Worm (Caenorhabditis elegans) whole organism, young adult: ENCODE results near the gene srw-51.

Experiments used
- B0019.2 ChIP-seq: fragments of 200-800 bp; sonication (Bioruptor generic); conservative IDR thresholded peaks from 2 replicates; pipeline ENCODE4 v1.3.6; 2022; ENCODE audit warnings: missing genetic modification reagents, missing genetic modification characterization, missing compliant biosample characterization
- B0261.1 ChIP-seq: sonication (generic microtip); optimal IDR thresholded peaks from 2 replicates; lab custom pipeline; 2016; ENCODE audit warnings: mild to moderate bottlenecking, missing genetic modification characterization, moderate library complexity, missing compliant biosample characterization
- C17E4.6 ChIP-seq: fragments of 200-800 bp; sonication (Bioruptor generic); IDR thresholded peaks from 2 replicates; pipeline ENCODE4 v1.3.6; 2022; ENCODE audit warnings: missing genetic modification reagents, missing genetic modification characterization, missing compliant biosample characterization
- F22D6.2 ChIP-seq: sonication (generic microtip); optimal IDR thresholded peaks from 2 replicates; lab custom pipeline; 2016; ENCODE audit warnings: mild to moderate bottlenecking, missing genetic modification characterization, missing compliant biosample characterization
- F23B12.7 ChIP-seq: sonication (generic microtip); optimal IDR thresholded peaks from 2 replicates; lab custom pipeline; 2017; ENCODE audit warnings: missing genetic modification characterization, mild to moderate bottlenecking, missing compliant biosample characterization, antibody characterized with exemption, moderate library complexity; ENCODE audit not compliant: insufficient read depth
- F37B4.10 ChIP-seq: fragments of 200-800 bp; sonication (Bioruptor generic); IDR thresholded peaks from 2 replicates; pipeline ENCODE4 v1.3.6; 2022; ENCODE audit warnings: missing genetic modification characterization, missing compliant biosample characterization
- Y56A3A.18 ChIP-seq: fragments of 200-800 bp; sonication (Bioruptor generic); IDR thresholded peaks from 2 replicates; pipeline ENCODE4 v1.3.6; 2022; ENCODE audit warnings: missing genetic modification reagents, missing genetic modification characterization, missing compliant biosample characterization
- Y79H2A.3 ChIP-seq: fragments of 200-800 bp; sonication (Bioruptor generic); conservative IDR thresholded peaks from 2 replicates; pipeline ENCODE4 v1.3.6; 2022; ENCODE audit warnings: missing genetic modification reagents, missing genetic modification characterization, missing compliant biosample characterization
- ZK185.1 ChIP-seq: sonication (generic microtip); optimal IDR thresholded peaks from 2 replicates; lab custom pipeline; 2016; ENCODE audit warnings: mild to moderate bottlenecking, missing genetic modification characterization, missing compliant biosample characterization; ENCODE audit not compliant: poor library complexity, severe bottlenecking
- akir-1 ChIP-seq: fragments of 200-800 bp; sonication (Bioruptor generic); optimal IDR thresholded peaks from 2 replicates; lab custom pipeline; 2018; ENCODE audit warnings: mild to moderate bottlenecking, missing genetic modification characterization, moderate library complexity, missing compliant biosample characterization
- ceh-27 ChIP-seq: fragments of 200-800 bp; sonication (Bioruptor generic); optimal IDR thresholded peaks from 2 replicates; lab custom pipeline; 2018; ENCODE audit warnings: mild to moderate bottlenecking, missing genetic modification characterization, moderate library complexity, missing compliant biosample characterization
- chd-7 ChIP-seq: sonication (generic microtip); optimal IDR thresholded peaks from 2 replicates; lab custom pipeline; 2016; ENCODE audit warnings: mild to moderate bottlenecking, missing genetic modification characterization, moderate library complexity, missing compliant biosample characterization
- dox-1 ChIP-seq: fragments of 200-800 bp; sonication (Bioruptor generic); IDR thresholded peaks from 2 replicates; pipeline ENCODE4 v1.3.6; 2022; ENCODE audit warnings: missing genetic modification reagents, missing genetic modification characterization, missing compliant biosample characterization
- dpl-1 ChIP-seq: fragments of 150-350 bp; optimal IDR thresholded peaks from 2 replicates; lab custom pipeline; 2014; ENCODE audit warnings: missing biosample characterization, missing genetic modification reagents, missing genetic modification characterization
- egl-18 ChIP-seq: fragments of 200-800 bp; sonication (Bioruptor generic); IDR thresholded peaks from 2 replicates; pipeline ENCODE4 v1.3.6; 2022; ENCODE audit warnings: missing genetic modification reagents, missing genetic modification characterization, missing compliant biosample characterization
- ekl-4 ChIP-seq: fragments of 200-800 bp; sonication (Bioruptor generic); IDR thresholded peaks from 2 replicates; pipeline ENCODE4 v1.3.6; 2022; ENCODE audit warnings: missing genetic modification reagents, missing genetic modification characterization, missing compliant biosample characterization
- hsf-1 ChIP-seq: fragments of 200-800 bp; sonication (Bioruptor generic); IDR thresholded peaks from 2 replicates; pipeline ENCODE4 v1.3.6; 2022; ENCODE audit warnings: missing genetic modification reagents, missing genetic modification characterization, missing compliant biosample characterization
- lir-1 ChIP-seq: fragments of 200-800 bp; sonication (Bioruptor generic); conservative IDR thresholded peaks from 2 replicates; pipeline ENCODE4 v1.3.6; 2022; ENCODE audit warnings: missing genetic modification reagents, missing genetic modification characterization, missing compliant biosample characterization
- lsl-1 ChIP-seq: fragments of 200-800 bp; sonication (Bioruptor generic); optimal IDR thresholded peaks from 2 replicates; lab custom pipeline; 2018; ENCODE audit warnings: mild to moderate bottlenecking, missing genetic modification characterization, moderate library complexity, missing compliant biosample characterization
- nfya-1 ChIP-seq: sonication (generic microtip); optimal IDR thresholded peaks from 2 replicates; lab custom pipeline; 2017; ENCODE audit warnings: antibody characterized with exemption, missing compliant biosample characterization, missing genetic modification characterization, borderline replicate concordance; ENCODE audit not compliant: insufficient read depth
- pbrm-1 ChIP-seq: fragments of 200-800 bp; sonication (Bioruptor generic); IDR thresholded peaks from 2 replicates; pipeline ENCODE4 v1.3.6; 2022; ENCODE audit warnings: missing genetic modification reagents, missing genetic modification characterization, missing compliant biosample characterization
- pha-4 ChIP-seq: fragments of 150-350 bp; sonication (generic microtip); optimal IDR thresholded peaks from 2 replicates; lab custom pipeline; 2014; ENCODE audit warnings: missing biosample characterization, missing genetic modification reagents, missing genetic modification characterization
- rec-8 ChIP-seq, 2 experiments: sonication (generic microtip); optimal IDR thresholded peaks; 2 replicates each; lab custom pipeline; 2016; ENCODE audit warnings: mild to moderate bottlenecking in 2 of 2, missing genetic modification characterization in 2 of 2, missing genetic modification reagents in 2 of 2, missing genotype in 2 of 2, missing biosample characterization in 1 of 2, missing compliant biosample characterization in 1 of 2, moderate library complexity in 1 of 2
- rpc-1 ChIP-seq, 2 experiments: fragments of 150-350 bp in 1 of 2; sonication (generic microtip) in 1 of 2; optimal IDR thresholded peaks; 2 replicates each; lab custom pipeline; 2014 to 2018; ENCODE audit warnings: missing biosample characterization in 1 of 2, missing genetic modification characterization in 1 of 2, missing genetic modification reagents in 1 of 2, missing genotype in 1 of 2
- sea-2 ChIP-seq: fragments of 200-800 bp; sonication (Bioruptor generic); IDR thresholded peaks from 2 replicates; pipeline ENCODE4 v1.3.6; 2022; ENCODE audit warnings: missing genetic modification characterization, missing compliant biosample characterization
- snpc-1.3 ChIP-seq: sonication (generic microtip); optimal IDR thresholded peaks from 2 replicates; lab custom pipeline; 2017; ENCODE audit warnings: missing genetic modification characterization, mild to moderate bottlenecking, missing compliant biosample characterization, antibody characterized with exemption, moderate library complexity, missing genotype, missing genetic modification reagents; ENCODE audit not compliant: insufficient read depth
- snpc-3.4 ChIP-seq: sonication (generic microtip); optimal IDR thresholded peaks from 2 replicates; lab custom pipeline; 2017; ENCODE audit warnings: missing genetic modification characterization, mild to moderate bottlenecking, missing compliant biosample characterization, antibody characterized with exemption, moderate library complexity, missing genotype, missing genetic modification reagents
- xnd-1 ChIP-seq: sonication (generic microtip); optimal IDR thresholded peaks from 2 replicates; lab custom pipeline; 2016; ENCODE audit warnings: missing genotype, missing genetic modification reagents, missing genetic modification characterization, missing compliant biosample characterization
- zfh-2 ChIP-seq: fragments of 200-800 bp; sonication (Bioruptor generic); conservative IDR thresholded peaks from 2 replicates; pipeline ENCODE4 v1.3.6; 2022; ENCODE audit warnings: missing genetic modification reagents, missing genetic modification characterization, missing compliant biosample characterization
- zim-3 ChIP-seq: sonication (generic microtip); optimal IDR thresholded peaks from 2 replicates; lab custom pipeline; 2017; ENCODE audit warnings: mild to moderate bottlenecking, missing genetic modification characterization, moderate library complexity, missing compliant biosample characterization
- ztf-26 ChIP-seq: sonication (generic microtip); optimal IDR thresholded peaks from 2 replicates; lab custom pipeline; 2017; ENCODE audit warnings: missing genetic modification characterization, missing compliant biosample characterization

srw-51 gene

DNA sequence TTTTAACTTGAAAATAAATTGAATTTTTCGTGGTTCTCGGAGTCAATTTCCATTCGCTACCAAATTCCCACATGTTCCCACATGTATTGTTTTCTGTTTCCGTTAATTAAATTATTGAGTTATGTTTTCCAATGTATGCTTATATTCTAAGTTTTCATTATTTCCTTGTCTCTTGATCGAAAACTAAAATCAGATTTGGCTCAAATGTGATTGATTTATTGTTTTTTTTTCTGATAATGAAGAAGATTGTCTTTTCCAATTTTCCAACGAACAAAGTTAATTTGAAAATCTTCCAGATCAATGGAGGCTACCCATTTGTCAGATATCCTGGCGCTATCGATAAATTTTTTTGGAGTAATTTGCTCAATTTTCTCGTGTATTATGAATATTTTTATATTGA lies 3.0 kb upstream of the srw-51 start, which contains the start of gene srbc-25:
Gene srbc-25 (plus strand): TSS at position 301 of the 400 bp plus-strand sequence.
- TF ChIP-seq rpc-1 (optimal IDR thresholded peaks at IDR 0.05; lab: Kevin White, UChicago) (no peak), rpc-1 (tag; optimal IDR thresholded peaks at IDR 0.05; lab: Kevin White, UChicago) (no peak), C17E4.6 (GFP tag; lab: Robert Waterston, UW) (no peak), nfya-1 (tag; lab: Kevin White, UChicago) (no peak), zfh-2 (GFP tag; lab: Robert Waterston, UW) (no peak)

DNA sequence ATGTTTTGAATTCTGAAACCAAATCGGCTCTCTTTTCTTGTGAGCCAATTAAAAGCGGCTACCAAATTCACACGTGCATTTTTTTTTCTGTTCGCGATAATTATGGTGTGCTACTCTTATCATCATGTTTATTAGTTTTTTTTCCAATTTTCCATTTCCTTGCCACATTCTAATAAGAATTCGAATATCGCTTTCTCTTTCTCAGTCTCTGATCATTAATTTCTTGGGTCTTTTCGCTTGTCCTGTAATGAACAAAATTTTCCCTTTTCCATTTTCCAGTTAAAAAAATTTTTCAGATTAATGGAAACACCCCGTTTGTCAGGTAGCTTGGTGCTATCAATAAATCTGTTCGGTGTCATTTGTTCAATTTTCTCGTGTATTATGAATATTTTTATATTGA lies 829 bp upstream of the srw-51 start, which contains the start of gene srbc-26:
Gene srbc-26 (plus strand): TSS at position 301 of the 400 bp plus-strand sequence.
- no peak for TF ChIP-seq egl-18 (GFP tag; lab: Robert Waterston, UW)
- no peak for TF ChIP-seq xnd-1 (tag; lab: Kevin White, UChicago)
- no peak for TF ChIP-seq snpc-1.3
- no peak for TF ChIP-seq lir-1 (GFP tag; lab: Robert Waterston, UW)
- no peak for TF ChIP-seq pbrm-1 (GFP tag; lab: Robert Waterston, UW)

DNA sequence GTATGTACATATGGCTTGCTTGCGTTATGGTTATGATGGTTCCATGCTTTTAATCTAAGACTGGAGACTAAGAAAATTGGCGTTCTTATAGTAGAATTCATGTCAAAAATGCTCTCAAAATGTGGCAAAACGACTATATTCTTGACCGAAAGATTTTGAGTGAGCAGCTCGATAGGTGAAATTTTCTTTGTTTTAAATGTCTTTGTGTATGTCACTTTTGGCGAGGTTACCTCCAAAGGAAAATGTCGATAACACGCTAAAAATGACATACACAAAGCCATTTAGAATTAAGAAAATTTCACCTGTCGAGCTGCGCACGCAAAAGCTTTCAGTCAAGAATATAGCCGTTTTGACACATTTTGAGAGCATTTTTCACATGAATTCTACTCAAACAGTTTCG lies 3.3 kb downstream of the srw-51 start, which contains the start of gene srz-66:
Gene srz-66 (minus strand): TSS at position 101 of the 400 bp plus-strand sequence.
- TF ChIP-seq akir-1 (GFP tag; lab: Kevin White, UChicago) (no peak), ztf-26 (tag; lab: Kevin White, UChicago) (no peak), ceh-27 (GFP tag; lab: Kevin White, UChicago) (no peak), dox-1 (GFP tag; lab: Robert Waterston, UW) (no peak)

DNA sequence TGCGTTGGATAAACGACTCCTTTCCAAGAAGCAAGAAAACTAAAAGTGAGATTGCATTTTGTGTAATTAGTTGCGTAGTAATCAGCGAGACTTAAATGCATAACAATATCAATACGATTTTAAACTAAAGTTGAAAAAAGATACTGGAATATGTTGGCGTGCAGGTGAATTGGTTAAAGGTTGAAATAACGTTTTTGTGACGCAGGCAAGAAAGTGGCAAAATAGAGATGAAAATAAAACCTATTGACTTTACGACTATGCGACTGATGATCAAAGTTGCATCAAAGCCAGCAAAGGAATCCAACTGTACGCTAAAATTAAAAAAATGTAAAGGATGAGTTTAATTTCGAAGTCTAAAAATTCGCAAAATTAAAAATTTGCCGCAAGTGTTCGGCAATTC lies 5.3 kb downstream of the srw-51 start, which contains the start of gene srh-102:
Gene srh-102 (minus strand): TSS at position 101 of the 400 bp plus-strand sequence.
- TF ChIP-seq B0019.2 (no peak), dpl-1 (GFP tag; lab: Kevin White, UChicago) (no peak), ekl-4 (no peak), snpc-3.4 (tag; lab: Kevin White, UChicago) (no peak), hsf-1 (GFP tag; lab: Robert Waterston, UW) (no peak), rec-8 (tag; optimal IDR thresholded peaks at IDR 0.05; lab: Kevin White, UChicago) (no peak), lir-1 (GFP tag; lab: Robert Waterston, UW) (no peak), Y56A3A.18 (no peak), lsl-1 (no peak), sea-2 (GFP tag; lab: Robert Waterston, UW) (no peak), F37B4.10 (no peak), pha-4 (no peak), chd-7 (no peak), B0261.1 (tag; lab: Kevin White, UChicago) (no peak), zim-3 (tag; lab: Kevin White, UChicago) (no peak), dox-1 (GFP tag; lab: Robert Waterston, UW) (no peak), F22D6.2 (tag; lab: Kevin White, UChicago) (no peak), Y79H2A.3 (GFP tag; lab: Robert Waterston, UW) (no peak), F23B12.7 (tag; lab: Kevin White, UChicago) (no peak), ZK185.1 (tag; lab: Kevin White, UChicago) (no peak)
